Fruit fly (Drosophila melanogaster): Measurements from ENCODE around the gene Arglu1.

Arglu1 gene

dm6 chr2L:9918020-9918959, 19.6 kb downstream of the Arglu1 start, which contains the start of the genes CG5885 and CG4598:
CG5885 (minus strand) TSS chr2L:9918330.
CG4598 (plus strand) TSS chr2L:9918618.
- TF ChIP-seq tj (GFP tag; optimal IDR thresholded peaks at IDR 0.05) (peak; percentile 46), Hr96 (GFP tag; optimal IDR thresholded peaks at IDR 0.05) (peak; percentile 62), cnc (optimal IDR thresholded peaks at IDR 0.05) (no peak), Mnt (GFP tag; optimal IDR thresholded peaks at IDR 0.05) (peak; percentile 18), ovo (GFP tag; optimal IDR thresholded peaks at IDR 0.05) (no peak), CG7101 (tag; optimal IDR thresholded peaks at IDR 0.05) (peak; percentile 70), CG11617 (GFP tag; optimal IDR thresholded peaks at IDR 0.05) (peak; percentile 79), CG5204 (GFP tag; optimal IDR thresholded peaks at IDR 0.05) (peak; percentile 63), CG14711 (tag; optimal IDR thresholded peaks at IDR 0.05) (peak; percentile 42), CG1620 (GFP tag; optimal IDR thresholded peaks at IDR 0.05) (peak; percentile 60), toe (GFP tag; optimal IDR thresholded peaks at IDR 0.05) (peak; percentile 76), CG7045 (GFP tag; optimal IDR thresholded peaks at IDR 0.05) (peak; percentile 68), CG33017 (tag; optimal IDR thresholded peaks at IDR 0.05) (peak; percentile 77), Clk (GFP tag; optimal IDR thresholded peaks at IDR 0.05) (peak; percentile 23), CG12768 (GFP tag; optimal IDR thresholded peaks at IDR 0.05) (peak; percentile 77), Crg-1 (GFP tag; optimal IDR thresholded peaks at IDR 0.05) (peak; percentile 34), bab1 (GFP tag; optimal IDR thresholded peaks at IDR 0.05) (peak; percentile 45), cic (GFP tag; optimal IDR thresholded peaks at IDR 0.05) (peak; percentile 33), pad (GFP tag; optimal IDR thresholded peaks at IDR 0.05) (peak; percentile 23), kay (GFP tag; ENCODE audit: borderline replicate concordance) (no peak)

dm6 chr2L:9915011-9915850, 22.7 kb downstream of the Arglu1 start, which contains the start of gene yip2:
yip2 (plus strand) TSS chr2L:9915253.
- peak; percentile 82 for TF ChIP-seq Mnt (GFP tag; optimal IDR thresholded peaks at IDR 0.05)
- TF ChIP-seq ovo (GFP tag; optimal IDR thresholded peaks at IDR 0.05): peak; percentile 49
- no peak for TF ChIP-seq kay (GFP tag; ENCODE audit: borderline replicate concordance)
- peak; percentile 65 for TF ChIP-seq Crg-1 (GFP tag; optimal IDR thresholded peaks at IDR 0.05)
- peak; percentile 99 for TF ChIP-seq Hr96 (GFP tag; optimal IDR thresholded peaks at IDR 0.05)
- TF ChIP-seq CG7101 (tag; optimal IDR thresholded peaks at IDR 0.05): peak; percentile 70
- peak; percentile 97 for TF ChIP-seq CG5204 (GFP tag; optimal IDR thresholded peaks at IDR 0.05)
- TF ChIP-seq cnc (optimal IDR thresholded peaks at IDR 0.05): peak in 1 of 2 experiments; percentile 7
- TF ChIP-seq Clk (GFP tag; optimal IDR thresholded peaks at IDR 0.05): peak; percentile 90
- peak; percentile 100 for TF ChIP-seq CG12768 (GFP tag; optimal IDR thresholded peaks at IDR 0.05)
- TF ChIP-seq CG11617 (GFP tag; optimal IDR thresholded peaks at IDR 0.05): peak; percentile 95
- peak; percentile 74 for TF ChIP-seq CG33017 (tag; optimal IDR thresholded peaks at IDR 0.05)
- peak; percentile 91 for TF ChIP-seq cic (GFP tag; optimal IDR thresholded peaks at IDR 0.05)
- TF ChIP-seq bab1 (GFP tag; optimal IDR thresholded peaks at IDR 0.05): peak; percentile 81
- TF ChIP-seq toe (GFP tag; optimal IDR thresholded peaks at IDR 0.05): peak; percentile 99
- peak; percentile 88 for TF ChIP-seq tj (GFP tag; optimal IDR thresholded peaks at IDR 0.05)
- TF ChIP-seq CG7045 (GFP tag; optimal IDR thresholded peaks at IDR 0.05): peak; percentile 93
- peak; percentile 61 for TF ChIP-seq pad (GFP tag; optimal IDR thresholded peaks at IDR 0.05)
- TF ChIP-seq CG14711 (tag; optimal IDR thresholded peaks at IDR 0.05): peak; percentile 45
- peak; percentile 50 for TF ChIP-seq CG1620 (GFP tag; optimal IDR thresholded peaks at IDR 0.05)

- TF ChIP-seq CG14711 (tag; optimal IDR thresholded peaks at IDR 0.05) (peak; percentile 95), CG33017 (tag; optimal IDR thresholded peaks at IDR 0.05) (no peak), tj (GFP tag; optimal IDR thresholded peaks at IDR 0.05) (no peak), CG11617 (GFP tag; optimal IDR thresholded peaks at IDR 0.05) (no peak), pad (GFP tag; optimal IDR thresholded peaks at IDR 0.05) (no peak), ovo (GFP tag; optimal IDR thresholded peaks at IDR 0.05) (no peak), Crg-1 (GFP tag; optimal IDR thresholded peaks at IDR 0.05) (no peak), cnc (optimal IDR thresholded peaks at IDR 0.05) (no peak), Hr96 (GFP tag; optimal IDR thresholded peaks at IDR 0.05) (peak; percentile 21), CG7045 (GFP tag; optimal IDR thresholded peaks at IDR 0.05) (no peak), CG1620 (GFP tag; optimal IDR thresholded peaks at IDR 0.05) (no peak), Mnt (GFP tag; optimal IDR thresholded peaks at IDR 0.05) (peak; percentile 17), CG5204 (GFP tag; optimal IDR thresholded peaks at IDR 0.05) (no peak), Clk (GFP tag; optimal IDR thresholded peaks at IDR 0.05) (no peak), CG12768 (GFP tag; optimal IDR thresholded peaks at IDR 0.05) (no peak)
Measured at dm6 chr2L:9912570-9913260, 25.2 kb downstream of the Arglu1 start, which contains the start of the genes Etl1 and Srp54. Etl1 (minus strand) TSS chr2L:9912608. Srp54 (plus strand) TSS chr2L:9912911.

- TF ChIP-seq CG12768 (GFP tag; optimal IDR thresholded peaks at IDR 0.05) (peak; percentile 17), bab1 (GFP tag; optimal IDR thresholded peaks at IDR 0.05) (peak; percentile 24), pad (GFP tag; optimal IDR thresholded peaks at IDR 0.05) (no peak), tj (GFP tag; optimal IDR thresholded peaks at IDR 0.05) (no peak)
Measured at dm6 chr2L:9911783-9912182, 26.2 kb downstream of the Arglu1 start.

Measured in whole organism, adult.